In the genomic region with DNA sequence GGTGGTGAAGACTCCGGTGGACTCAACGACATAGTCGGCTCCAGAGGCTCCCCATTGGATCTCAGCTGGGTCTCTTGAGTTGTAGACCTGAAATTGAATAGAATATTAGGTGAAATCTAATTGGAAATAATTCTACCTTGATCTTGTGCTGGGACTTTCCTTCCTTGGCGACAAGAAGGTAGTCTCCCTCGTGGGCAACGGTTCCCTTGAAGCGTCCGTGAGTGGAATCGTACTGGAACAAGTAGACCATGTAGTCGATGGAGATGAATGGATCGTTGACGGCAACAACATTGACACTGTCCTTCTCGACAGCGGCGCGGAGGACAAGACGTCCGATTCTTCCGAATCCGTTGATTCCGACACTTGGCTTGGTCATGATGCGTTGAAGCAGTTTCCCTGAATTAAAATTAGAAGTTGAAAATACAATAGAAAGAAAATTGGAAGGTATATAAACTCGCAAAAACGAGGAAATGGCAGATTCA, we compare ENCODE assay signal across 3 worm cellular contexts.
TF ChIP-seq lines count a peak whose summit lies in the region.

A gene (minus strand): TSS at position 396 of the 482 bp plus-strand sequence.

TF ChIP-seq in whole organism, L1 larva, 84 proteins besides CTCF, POLR2A, EP300 and RAD21 (continued from another document):
- TF ChIP-seq rnt-1 (tag; optimal IDR thresholded peaks at IDR 0.05; lab: Kevin White, UChicago) (peak; percentile 21), ama-1 (optimal IDR thresholded peaks at IDR 0.05; lab: Kevin White, UChicago) (peak; percentile 50), snu-23 (GFP tag; optimal IDR thresholded peaks at IDR 0.05; lab: Kevin White, UChicago) (peak; percentile 10)

TF ChIP-seq in whole organism, L4 larva, 104 proteins besides CTCF, POLR2A, EP300 and RAD21 (continued from another document):
- TF ChIP-seq arid-1 (GFP tag; conservative IDR thresholded peaks at IDR 0.05; lab: Robert Waterston, UW), result peak; percentile 27; the same call in 1 of the 2 replicates
- 0 out of 2 replicates have a peak, but pooled peaks have one; percentile 27 for TF ChIP-seq lin-29 (GFP tag; IDR thresholded peaks at IDR 0.05; lab: Robert Waterston, UW)
- TF ChIP-seq pha-4 (GFP tag; IDR thresholded peaks at IDR 0.05; lab: Robert Waterston, UW), result no peak; the same call in 1 of the 2 replicates
- no peak for TF ChIP-seq pha-4 (tag; optimal IDR thresholded peaks at IDR 0.05; lab: Kevin White, UChicago)

TF ChIP-seq in whole organism, young adult, 124 proteins besides CTCF, POLR2A, EP300 and RAD21 (continued from another document):
- no peak for TF ChIP-seq ceh-27 (GFP tag; optimal IDR thresholded peaks at IDR 0.05; lab: Kevin White, UChicago)
- TF ChIP-seq die-1 (tag; optimal IDR thresholded peaks at IDR 0.05; lab: Kevin White, UChicago), result no peak
- no peak for TF ChIP-seq nhr-120 (GFP tag; IDR thresholded peaks at IDR 0.05; lab: Robert Waterston, UW)
- no peak for TF ChIP-seq F39B2.1 (GFP tag; IDR thresholded peaks at IDR 0.05; lab: Robert Waterston, UW)
- TF ChIP-seq Y53F4B.3 (GFP tag; IDR thresholded peaks at IDR 0.05; lab: Robert Waterston, UW), result no peak
- TF ChIP-seq Y53G8AR.9 (GFP tag; conservative IDR thresholded peaks at IDR 0.05; lab: Robert Waterston, UW), result peak; percentile 60
- TF ChIP-seq F55B11.4 (tag; optimal IDR thresholded peaks at IDR 0.05; lab: Kevin White, UChicago; ENCODE audit: borderline replicate concordance, insufficient read depth), result no peak
- no peak for TF ChIP-seq lsy-27 (tag; optimal IDR thresholded peaks at IDR 0.05; lab: Kevin White, UChicago; ENCODE audit: borderline replicate concordance, insufficient read depth)
- TF ChIP-seq C17E4.6 (GFP tag; IDR thresholded peaks at IDR 0.05; lab: Robert Waterston, UW), result no peak
- no peak for TF ChIP-seq snpc-1.3 (tag; optimal IDR thresholded peaks at IDR 0.05; lab: Kevin White, UChicago; ENCODE audit: insufficient read depth)
- TF ChIP-seq ekl-4 (GFP tag; IDR thresholded peaks at IDR 0.05; lab: Robert Waterston, UW), result 0 out of 2 replicates have a peak, but pooled peaks have one; percentile 16
- TF ChIP-seq mcd-1 (GFP tag; IDR thresholded peaks at IDR 0.05; lab: Robert Waterston, UW), result 0 out of 2 replicates have a peak, but pooled peaks have one; percentile 9
- no peak for TF ChIP-seq unc-130 (GFP tag; optimal IDR thresholded peaks at IDR 0.05; lab: Kevin White, UChicago)
- 0 out of 2 replicates have a peak, but pooled peaks have one; percentile 13 for TF ChIP-seq madf-3 (GFP tag; IDR thresholded peaks at IDR 0.05; lab: Robert Waterston, UW)
- TF ChIP-seq cebp-1 (GFP tag; IDR thresholded peaks at IDR 0.05; lab: Robert Waterston, UW), result peak; percentile 40; the same call in 1 of the 2 replicates
- TF ChIP-seq cebp-1 (tag; optimal IDR thresholded peaks at IDR 0.05; lab: Kevin White, UChicago), result peak; percentile 45
- peak; percentile 15 for TF ChIP-seq ZK185.1 (tag; optimal IDR thresholded peaks at IDR 0.05; lab: Kevin White, UChicago; ENCODE audit: poor library complexity, severe bottlenecking)
- TF ChIP-seq aptf-2 (GFP tag; conservative IDR thresholded peaks at IDR 0.05; lab: Robert Waterston, UW), result no peak
- no peak for TF ChIP-seq ceh-79 (tag; optimal IDR thresholded peaks at IDR 0.05; lab: Kevin White, UChicago)
- peak; percentile 61; the same call in 1 of the 2 replicates for TF ChIP-seq lin-26 (GFP tag; IDR thresholded peaks at IDR 0.05; lab: Robert Waterston, UW)
- no peak for TF ChIP-seq Y79H2A.3 (GFP tag; conservative IDR thresholded peaks at IDR 0.05; lab: Robert Waterston, UW)
- no peak for TF ChIP-seq egrh-3 (GFP tag; IDR thresholded peaks at IDR 0.05; lab: Robert Waterston, UW)
- TF ChIP-seq dpl-1 (GFP tag; optimal IDR thresholded peaks at IDR 0.05; lab: Kevin White, UChicago), result no peak
- no peak for TF ChIP-seq ztf-3 (GFP tag; optimal IDR thresholded peaks at IDR 0.05; lab: Kevin White, UChicago)
- no peak for TF ChIP-seq mxl-1 (tag; optimal IDR thresholded peaks at IDR 0.05; lab: Kevin White, UChicago)
- no peak for TF ChIP-seq B0019.2 (GFP tag; conservative IDR thresholded peaks at IDR 0.05; lab: Robert Waterston, UW)
- no peak for TF ChIP-seq bed-1 (GFP tag; IDR thresholded peaks at IDR 0.05; lab: Robert Waterston, UW)
- no peak for TF ChIP-seq D2030.7 (GFP tag; IDR thresholded peaks at IDR 0.05; lab: Robert Waterston, UW)
- no peak for TF ChIP-seq F23B12.7 (tag; optimal IDR thresholded peaks at IDR 0.05; lab: Kevin White, UChicago; ENCODE audit: insufficient read depth)
- TF ChIP-seq ztf-18 (tag; optimal IDR thresholded peaks at IDR 0.05; lab: Kevin White, UChicago), result no peak
- TF ChIP-seq ztf-25 (GFP tag; IDR thresholded peaks at IDR 0.05; lab: Robert Waterston, UW), result no peak
- TF ChIP-seq F37B4.10 (GFP tag; IDR thresholded peaks at IDR 0.05; lab: Robert Waterston, UW), result 0 out of 2 replicates have a peak, but pooled peaks have one; percentile 20
- no peak for TF ChIP-seq hlh-12 (tag; optimal IDR thresholded peaks at IDR 0.05; lab: Kevin White, UChicago)
- no peak for TF ChIP-seq fkh-3 (tag; optimal IDR thresholded peaks at IDR 0.05; lab: Kevin White, UChicago)
- TF ChIP-seq attf-5 (GFP tag; optimal IDR thresholded peaks at IDR 0.05; lab: Kevin White, UChicago), result no peak
- no peak for TF ChIP-seq pbrm-1 (GFP tag; IDR thresholded peaks at IDR 0.05; lab: Robert Waterston, UW)
- TF ChIP-seq ceh-91 (GFP tag; IDR thresholded peaks at IDR 0.05; lab: Robert Waterston, UW), result no peak
- no peak for TF ChIP-seq nhr-179 (tag; optimal IDR thresholded peaks at IDR 0.05; lab: Kevin White, UChicago)
- no peak for TF ChIP-seq nhr-90 (tag; optimal IDR thresholded peaks at IDR 0.05; lab: Kevin White, UChicago)
- no peak for TF ChIP-seq athp-1 (tag; optimal IDR thresholded peaks at IDR 0.05; lab: Kevin White, UChicago)
- no peak for TF ChIP-seq let-526 (GFP tag; IDR thresholded peaks at IDR 0.05; lab: Robert Waterston, UW)
- no peak for TF ChIP-seq mes-4 (tag; optimal IDR thresholded peaks at IDR 0.05; lab: Kevin White, UChicago)
- no peak for TF ChIP-seq lin-40 (tag; optimal IDR thresholded peaks at IDR 0.05; lab: Kevin White, UChicago)
- TF ChIP-seq hsf-1 (GFP tag; IDR thresholded peaks at IDR 0.05; lab: Robert Waterston, UW), result no peak
- no peak for TF ChIP-seq rcor-1 (GFP tag; IDR thresholded peaks at IDR 0.05; lab: Robert Waterston, UW)
- no peak for TF ChIP-seq lin-35 (GFP tag; optimal IDR thresholded peaks at IDR 0.05; lab: Kevin White, UChicago)
- TF ChIP-seq madf-10 (tag; optimal IDR thresholded peaks at IDR 0.05; lab: Kevin White, UChicago), result no peak
- no peak for TF ChIP-seq snpc-3.4 (tag; optimal IDR thresholded peaks at IDR 0.05; lab: Kevin White, UChicago)
- TF ChIP-seq T07F8.4 (tag; optimal IDR thresholded peaks at IDR 0.05; lab: Kevin White, UChicago), result no peak
- no peak for TF ChIP-seq lir-1 (GFP tag; conservative IDR thresholded peaks at IDR 0.05; lab: Robert Waterston, UW)
- no peak for TF ChIP-seq ceh-58 (GFP tag; IDR thresholded peaks at IDR 0.05; lab: Robert Waterston, UW)
- no peak for TF ChIP-seq lsl-1 (GFP tag; optimal IDR thresholded peaks at IDR 0.05; lab: Kevin White, UChicago)
- TF ChIP-seq F57C9.4 (tag; optimal IDR thresholded peaks at IDR 0.05; lab: Kevin White, UChicago), result no peak
- TF ChIP-seq repo-1 (tag; optimal IDR thresholded peaks at IDR 0.05; lab: Kevin White, UChicago), result peak; percentile 57
- no peak for TF ChIP-seq ccch-3 (GFP tag; optimal IDR thresholded peaks at IDR 0.05; lab: Kevin White, UChicago)
- no peak for TF ChIP-seq B0261.1 (tag; optimal IDR thresholded peaks at IDR 0.05; lab: Kevin White, UChicago)
- TF ChIP-seq lag-1 (GFP tag; IDR thresholded peaks at IDR 0.05; lab: Robert Waterston, UW), result 0 out of 2 replicates have a peak, but pooled peaks have one; percentile 6
- no peak for TF ChIP-seq hlh-26 (GFP tag; conservative IDR thresholded peaks at IDR 0.05; lab: Robert Waterston, UW)
- TF ChIP-seq tbp1 (GFP tag; optimal IDR thresholded peaks at IDR 0.05; lab: Kevin White, UChicago), result peak; percentile 28
- TF ChIP-seq sptf-2 (GFP tag; optimal IDR thresholded peaks at IDR 0.05; lab: Kevin White, UChicago), result no peak
- TF ChIP-seq nhr-80 (tag; optimal IDR thresholded peaks at IDR 0.05; lab: Kevin White, UChicago), result no peak
- TF ChIP-seq F57A8.1 (GFP tag; optimal IDR thresholded peaks at IDR 0.05; lab: Kevin White, UChicago), result no peak
- no peak for TF ChIP-seq atf-7 (tag; optimal IDR thresholded peaks at IDR 0.05; lab: Kevin White, UChicago)
- TF ChIP-seq tlf-1 (GFP tag; optimal IDR thresholded peaks at IDR 0.05; lab: Kevin White, UChicago), result peak; percentile 3
- TF ChIP-seq F52B5.7 (tag; optimal IDR thresholded peaks at IDR 0.05; lab: Kevin White, UChicago), result no peak
- TF ChIP-seq Y56A3A.18 (GFP tag; IDR thresholded peaks at IDR 0.05; lab: Robert Waterston, UW), result peak; percentile 59; the same call in 1 of the 2 replicates
- no peak for TF ChIP-seq T26A5.8 (tag; optimal IDR thresholded peaks at IDR 0.05; lab: Kevin White, UChicago)
- TF ChIP-seq rec-8 (tag; optimal IDR thresholded peaks at IDR 0.05; lab: Kevin White, UChicago), result no peak
- no peak for TF ChIP-seq Y67H2A.10 (GFP tag; conservative IDR thresholded peaks at IDR 0.05; lab: Robert Waterston, UW)
- no peak for TF ChIP-seq F10E7.11 (tag; optimal IDR thresholded peaks at IDR 0.05; lab: Kevin White, UChicago)
- no peak; the same call in 1 of the 2 replicates for TF ChIP-seq cebp-2 (GFP tag; IDR thresholded peaks at IDR 0.05; lab: Robert Waterston, UW)
- TF ChIP-seq unc-62 (GFP tag; optimal IDR thresholded peaks at IDR 0.05; lab: Kevin White, UChicago), result no peak
- no peak for TF ChIP-seq nfya-2 (GFP tag; IDR thresholded peaks at IDR 0.05; lab: Robert Waterston, UW)
- TF ChIP-seq sdz-38 (tag; optimal IDR thresholded peaks at IDR 0.05; lab: Kevin White, UChicago), result no peak
- TF ChIP-seq B0035.1 (tag; optimal IDR thresholded peaks at IDR 0.05; lab: Kevin White, UChicago), result peak; percentile 51
- TF ChIP-seq ztf-22 (GFP tag; optimal IDR thresholded peaks at IDR 0.05; lab: Kevin White, UChicago), result no peak
- TF ChIP-seq Y95B8A.8 (GFP tag; IDR thresholded peaks at IDR 0.05; lab: Robert Waterston, UW), result no peak
- 0 out of 2 replicates have a peak, but pooled peaks have one; percentile 11 for TF ChIP-seq dox-1 (GFP tag; IDR thresholded peaks at IDR 0.05; lab: Robert Waterston, UW)
- no peak for TF ChIP-seq lin-54 (GFP tag; optimal IDR thresholded peaks at IDR 0.05; lab: Kevin White, UChicago)
- TF ChIP-seq snpc-1.1 (tag; optimal IDR thresholded peaks at IDR 0.05; lab: Kevin White, UChicago; ENCODE audit: insufficient read depth), result no peak
- no peak for TF ChIP-seq nfya-1 (tag; optimal IDR thresholded peaks at IDR 0.05; lab: Kevin White, UChicago; ENCODE audit: borderline replicate concordance, insufficient read depth)
- peak; percentile 31; the same call in 1 of the 2 replicates for TF ChIP-seq nfyb-1 (GFP tag; IDR thresholded peaks at IDR 0.05; lab: Robert Waterston, UW)
- TF ChIP-seq egl-18 (GFP tag; IDR thresholded peaks at IDR 0.05; lab: Robert Waterston, UW), result no peak
- TF ChIP-seq tbx-9 (tag; optimal IDR thresholded peaks at IDR 0.05; lab: Kevin White, UChicago; ENCODE audit: borderline replicate concordance), result no peak
- TF ChIP-seq sea-2 (GFP tag; IDR thresholded peaks at IDR 0.05; lab: Robert Waterston, UW), result no peak
- no peak for TF ChIP-seq xnd-1 (tag; optimal IDR thresholded peaks at IDR 0.05; lab: Kevin White, UChicago)
- no peak for TF ChIP-seq somi-1 (GFP tag; optimal IDR thresholded peaks at IDR 0.05; lab: Kevin White, UChicago)
- TF ChIP-seq efl-1 (GFP tag; optimal IDR thresholded peaks at IDR 0.05; lab: Kevin White, UChicago), result no peak
- TF ChIP-seq ama-1 (optimal IDR thresholded peaks at IDR 0.05; lab: Kevin White, UChicago), result peak; percentile 71
- TF ChIP-seq ama-1 (GFP tag; optimal IDR thresholded peaks at IDR 0.05; lab: Kevin White, UChicago), result no peak
- no peak for TF ChIP-seq ceh-40 (GFP tag; IDR thresholded peaks at IDR 0.05; lab: Robert Waterston, UW)
- no peak for TF ChIP-seq akir-1 (GFP tag; optimal IDR thresholded peaks at IDR 0.05; lab: Kevin White, UChicago)
- TF ChIP-seq K12H6.12 (tag; optimal IDR thresholded peaks at IDR 0.05; lab: Kevin White, UChicago), result no peak
- TF ChIP-seq C06A6.2 (GFP tag; conservative IDR thresholded peaks at IDR 0.05; lab: Robert Waterston, UW), result no peak
- TF ChIP-seq hrde-1 (tag; optimal IDR thresholded peaks at IDR 0.05; lab: Kevin White, UChicago; ENCODE audit: borderline replicate concordance), result no peak
- no peak for TF ChIP-seq ets-4 (GFP tag; optimal IDR thresholded peaks at IDR 0.05; lab: Kevin White, UChicago)
- TF ChIP-seq F49E8.2 (tag; optimal IDR thresholded peaks at IDR 0.05; lab: Kevin White, UChicago; ENCODE audit: insufficient read depth), result no peak
- no peak for TF ChIP-seq mel-28 (tag; optimal IDR thresholded peaks at IDR 0.05; lab: Kevin White, UChicago; ENCODE audit: borderline replicate concordance)
